Fruit fly (Drosophila melanogaster): ENCODE results near the gene Polr2J.

The Polr2J gene

dm6 chr2L:17410358-17410757, at the start of gene Polr2J, which contains the start of gene CG15141 (continued):
- TF ChIP-seq hb (GFP tag; IDR thresholded peaks at IDR 0.05; ENCODE audit: partially characterized antibody) (peak; percentile 69; the same call in 2 of the 3 replicates), Nf-YB (GFP tag; optimal IDR thresholded peaks at IDR 0.05) (peak; percentile 70), odd (GFP tag; optimal IDR thresholded peaks at IDR 0.05) (no peak), sim (GFP tag; IDR thresholded peaks at IDR 0.05) (no peak), CG10209 (GFP tag; optimal IDR thresholded peaks at IDR 0.05) (peak; percentile 87), CG13894 (tag; optimal IDR thresholded peaks at IDR 0.05) (no peak), ken (GFP tag; IDR thresholded peaks at IDR 0.05) (peak; percentile 91), ap (GFP tag; IDR thresholded peaks at IDR 0.05) (peak; percentile 76; the same call in 1 of the 2 replicates), bbx (GFP tag; IDR thresholded peaks at IDR 0.05; ENCODE audit: partially characterized antibody) (peak; percentile 68), CG2202 (tag; optimal IDR thresholded peaks at IDR 0.05) (peak; percentile 65), Fer3 (tag; optimal IDR thresholded peaks at IDR 0.05) (peak; percentile 81), tgo (GFP tag; IDR thresholded peaks at IDR 0.05) (peak; percentile 91), NFAT (GFP tag; IDR thresholded peaks at IDR 0.05) (peak; percentile 84), B-H1 (GFP tag; IDR thresholded peaks at IDR 0.05) (peak; percentile 72; the same call in 2 of the 3 replicates), CG10462 (GFP tag; optimal IDR thresholded peaks at IDR 0.05) (peak; percentile 73), CG2120 (GFP tag; optimal IDR thresholded peaks at IDR 0.05) (peak; percentile 94), CG31365 (tag; optimal IDR thresholded peaks at IDR 0.05) (no peak), run (tag; optimal IDR thresholded peaks at IDR 0.05) (no peak), CG31441 (GFP tag; IDR thresholded peaks at IDR 0.05) (no peak), da (GFP tag; optimal IDR thresholded peaks at IDR 0.05) (peak; percentile 52), sd (tag; optimal IDR thresholded peaks at IDR 0.05) (no peak), CG17385 (GFP tag; optimal IDR thresholded peaks at IDR 0.05) (peak; percentile 70), Hr39 (optimal IDR thresholded peaks at IDR 0.05) (no peak), CG7987 (GFP tag; optimal IDR thresholded peaks at IDR 0.05) (peak; percentile 41), CG6272 (GFP tag; IDR thresholded peaks at IDR 0.05) (peak; percentile 93), ara (GFP tag; IDR thresholded peaks at IDR 0.05) (peak; percentile 80), vnd (GFP tag; IDR thresholded peaks at IDR 0.05; ENCODE audit: partially characterized antibody) (peak; percentile 85), CG17829 (tag; optimal IDR thresholded peaks at IDR 0.05) (peak; percentile 91), CG33557 (GFP tag; optimal IDR thresholded peaks at IDR 0.05) (no peak), chinmo (GFP tag; IDR thresholded peaks at IDR 0.05; ENCODE audit: partially characterized antibody) (no peak), her (GFP tag; optimal IDR thresholded peaks at IDR 0.05) (no peak), BtbVII (GFP tag; optimal IDR thresholded peaks at IDR 0.05) (peak; percentile 17), mirr (GFP tag; optimal IDR thresholded peaks at IDR 0.05) (no peak), CG9215 (GFP tag; IDR thresholded peaks at IDR 0.05) (peak; percentile 88), kay (GFP tag; optimal IDR thresholded peaks at IDR 0.05) (peak; percentile 71), Scr (GFP tag; IDR thresholded peaks at IDR 0.05; ENCODE audit: partially characterized antibody) (peak; percentile 94), CG3726 (GFP tag; IDR thresholded peaks at IDR 0.05) (peak; percentile 68; the same call in 2 of the 3 replicates), gce (GFP tag; IDR thresholded peaks at IDR 0.05) (0 out of 3 replicates have a peak, but pooled peaks have one; percentile 9), YL-1 (GFP tag; optimal IDR thresholded peaks at IDR 0.05) (peak; percentile 85), Sry-δ (GFP tag; optimal IDR thresholded peaks at IDR 0.05) (peak; percentile 85), sens (GFP tag) (no peak), crc (GFP tag; optimal IDR thresholded peaks at IDR 0.05) (no peak), CG12659 (GFP tag; optimal IDR thresholded peaks at IDR 0.05) (peak; percentile 90), rib (GFP tag; IDR thresholded peaks at IDR 0.05) (peak; percentile 80), CG6813 (GFP tag; optimal IDR thresholded peaks at IDR 0.05) (no peak), corto (GFP tag; optimal IDR thresholded peaks at IDR 0.05) (peak; percentile 25), CG8089 (GFP tag; optimal IDR thresholded peaks at IDR 0.05) (peak; percentile 56), CG10565 (GFP tag; optimal IDR thresholded peaks at IDR 0.05) (peak; percentile 15), CG43689 (GFP tag; IDR thresholded peaks at IDR 0.05) (no peak), sc (optimal IDR thresholded peaks at IDR 0.05) (no peak), sc (GFP tag; optimal IDR thresholded peaks at IDR 0.05) (peak; percentile 56)
